Fruit fly (Drosophila melanogaster) whole organism, embryonic: Measurements from ENCODE around the gene TotA.
A peak's percentile ranks its signal among the peaks of the same experiment; 100 is the strongest.

ENCODE experiments used
- Abd-B ChIP-seq: fragments of 200-800 bp; sonication (Bioruptor generic); optimal IDR thresholded peaks from 2 replicates; lab custom pipeline; 2018; ENCODE audit warnings: missing biosample characterization, mild to moderate bottlenecking, missing genetic modification characterization, moderate library complexity
- Adf1 ChIP-seq: fragments of 200-800 bp; sonication (Bioruptor generic); IDR thresholded peaks from 2 replicates; pipeline ENCODE4 v1.3.6; 2022; ENCODE audit warnings: missing biosample characterization, missing genetic modification characterization
- B-H2 ChIP-seq: fragments of 200-800 bp; sonication (Bioruptor generic); optimal IDR thresholded peaks from 2 replicates; lab custom pipeline; 2018; ENCODE audit warnings: missing biosample characterization, mild to moderate bottlenecking, missing genetic modification characterization
- BEAF-32 ChIP-seq: fragments of 200-800 bp; sonication (Bioruptor generic); optimal IDR thresholded peaks from 3 replicates; lab custom pipeline; 2017; ENCODE audit warnings: missing biosample characterization, missing genetic modification characterization, mild to moderate bottlenecking, moderate library complexity, missing genetic modification reagents
- BtbVII ChIP-seq: fragments of 200-800 bp; sonication (Bioruptor generic); optimal IDR thresholded peaks from 3 replicates; lab custom pipeline; 2017; ENCODE audit warnings: missing biosample characterization, mild to moderate bottlenecking, missing genetic modification characterization
- CG10147 ChIP-seq: fragments of 200-800 bp; sonication (Bioruptor generic); optimal IDR thresholded peaks from 2 replicates; lab custom pipeline; 2019; ENCODE audit warnings: missing biosample characterization, mild to moderate bottlenecking, missing genetic modification characterization, moderate library complexity
- CG10321 ChIP-seq: fragments of 200-800 bp; sonication (Bioruptor generic); IDR thresholded peaks from 2 replicates; pipeline ENCODE4 v1.3.6; 2022; ENCODE audit warnings: missing biosample characterization, missing genetic modification characterization
- CG11247 ChIP-seq: fragments of 200-800 bp; sonication (Bioruptor generic); IDR thresholded peaks from 2 replicates; pipeline ENCODE4 v1.3.6; 2022; ENCODE audit warnings: missing biosample characterization, missing genetic modification characterization
- CG12104 ChIP-seq: fragments of 200-800 bp; sonication (Bioruptor generic); optimal IDR thresholded peaks from 3 replicates; lab custom pipeline; 2016; ENCODE audit warnings: missing biosample characterization, missing genetic modification characterization
- CG12155 ChIP-seq: fragments of 200-800 bp; sonication (Bioruptor generic); optimal IDR thresholded peaks from 3 replicates; lab custom pipeline; 2016; ENCODE audit warnings: missing biosample characterization, missing genetic modification characterization
- CG13424 ChIP-seq: fragments of 200-800 bp; sonication (Bioruptor generic); optimal IDR thresholded peaks from 2 replicates; lab custom pipeline; 2019; ENCODE audit warnings: missing biosample characterization, mild to moderate bottlenecking, missing genetic modification characterization, moderate library complexity
- CG14860 ChIP-seq: fragments of 200-800 bp; sonication (Bioruptor generic); IDR thresholded peaks from 3 replicates; pipeline ENCODE4 v1.3.6; 2022; ENCODE audit warnings: missing biosample characterization, missing genetic modification characterization; ENCODE audit not compliant: partially characterized antibody
- CG15514 ChIP-seq: fragments of 200-800 bp; sonication (Bioruptor generic); optimal IDR thresholded peaks from 3 replicates; lab custom pipeline; 2017; ENCODE audit warnings: missing biosample characterization, missing genetic modification characterization, mild to moderate bottlenecking, moderate library complexity, missing genetic modification reagents
- CG1603 ChIP-seq: fragments of 200-800 bp; sonication (Bioruptor generic); optimal IDR thresholded peaks from 2 replicates; lab custom pipeline; 2019; ENCODE audit warnings: missing biosample characterization, mild to moderate bottlenecking, missing genetic modification characterization, moderate library complexity
- CG17568 ChIP-seq: fragments of 200-800 bp; sonication (Bioruptor generic); optimal IDR thresholded peaks from 2 replicates; lab custom pipeline; 2018; ENCODE audit warnings: missing biosample characterization, mild to moderate bottlenecking, missing genetic modification characterization, moderate library complexity
- CG18476 ChIP-seq: fragments of 200-800 bp; sonication (Bioruptor generic); optimal IDR thresholded peaks from 2 replicates; lab custom pipeline; 2016; ENCODE audit warnings: missing biosample characterization, mild to moderate bottlenecking, missing genetic modification characterization
- CG2712 ChIP-seq: fragments of 200-800 bp; optimal IDR thresholded peaks from 3 replicates; lab custom pipeline; 2019; ENCODE audit warnings: missing biosample characterization, mild to moderate bottlenecking, missing genetic modification characterization, moderate library complexity
- CG2889 ChIP-seq: fragments of 200-800 bp; sonication (Bioruptor generic); IDR thresholded peaks from 3 replicates; pipeline ENCODE4 v1.3.6; 2022; ENCODE audit warnings: missing biosample characterization, missing genetic modification characterization
- CG30020 ChIP-seq: fragments of 200-800 bp; optimal IDR thresholded peaks from 2 replicates; lab custom pipeline; 2019; ENCODE audit warnings: missing biosample characterization, mild to moderate bottlenecking, missing genetic modification characterization, moderate library complexity
- CG3847 ChIP-seq: fragments of 200-800 bp; sonication (Bioruptor generic); IDR thresholded peaks from 2 replicates; pipeline ENCODE4 v1.3.6; 2022; ENCODE audit warnings: missing biosample characterization, missing genetic modification characterization
- CG4854 ChIP-seq: fragments of 200-800 bp; sonication (Bioruptor generic); optimal IDR thresholded peaks from 2 replicates; lab custom pipeline; 2016; ENCODE audit warnings: missing biosample characterization, missing genetic modification characterization, inconsistent platforms
- CG6813 ChIP-seq: fragments of 200-800 bp; sonication (Bioruptor generic); optimal IDR thresholded peaks from 2 replicates; lab custom pipeline; 2017; ENCODE audit warnings: missing biosample characterization, missing genetic modification characterization, mild to moderate bottlenecking, moderate library complexity, missing genetic modification reagents
- CG9215 ChIP-seq: fragments of 200-800 bp; sonication (Bioruptor generic); IDR thresholded peaks from 2 replicates; pipeline ENCODE4 v1.3.6; 2022; ENCODE audit warnings: missing biosample characterization, missing genetic modification characterization
- Dbx ChIP-seq: fragments of 200-800 bp; sonication (Bioruptor generic); IDR thresholded peaks from 3 replicates; pipeline ENCODE4 v1.3.6; 2022; ENCODE audit warnings: missing biosample characterization, missing genetic modification characterization
- Dek ChIP-seq: fragments of 200-800 bp; sonication (Bioruptor generic); optimal IDR thresholded peaks from 3 replicates; lab custom pipeline; 2019; ENCODE audit warnings: missing biosample characterization, mild to moderate bottlenecking, missing genetic modification characterization, moderate library complexity
- Dll ChIP-seq: fragments of 200-800 bp; sonication (Bioruptor generic); IDR thresholded peaks from 4 replicates; pipeline ENCODE4 v1.3.6; 2022; ENCODE audit warnings: missing biosample characterization, missing genetic modification characterization; ENCODE audit not compliant: partially characterized antibody
- Dp ChIP-seq: fragments of 200-800 bp; sonication (Bioruptor generic); optimal IDR thresholded peaks from 2 replicates; lab custom pipeline; 2018; ENCODE audit warnings: missing biosample characterization, mild to moderate bottlenecking, missing genetic modification characterization, moderate library complexity
- Hand ChIP-seq: fragments of 200-800 bp; sonication (Bioruptor generic); optimal IDR thresholded peaks from 2 replicates; lab custom pipeline; 2017; ENCODE audit warnings: mild to moderate bottlenecking, missing biosample characterization, missing genetic modification reagents, missing genetic modification characterization
- Hmx ChIP-seq: fragments of 200-800 bp; sonication (Bioruptor generic); optimal IDR thresholded peaks from 2 replicates; lab custom pipeline; 2016; ENCODE audit warnings: missing biosample characterization, missing genetic modification characterization
- Hr3 ChIP-seq: fragments of 200-800 bp; sonication (Bioruptor generic); optimal IDR thresholded peaks from 3 replicates; lab custom pipeline; 2016; ENCODE audit warnings: missing biosample characterization, missing genetic modification characterization
- Lhr ChIP-seq: fragments of 200-800 bp; sonication (Bioruptor generic); optimal IDR thresholded peaks from 3 replicates; lab custom pipeline; 2017; ENCODE audit warnings: mild to moderate bottlenecking, missing biosample characterization, missing genetic modification reagents, missing genetic modification characterization
- Mrtf ChIP-seq: fragments of 200-800 bp; sonication (Bioruptor generic); IDR thresholded peaks from 3 replicates; pipeline ENCODE4 v1.3.6; 2022; ENCODE audit warnings: missing biosample characterization, missing genetic modification characterization
- NC2β ChIP-seq: fragments of 200-800 bp; sonication (Bioruptor generic); optimal IDR thresholded peaks from 2 replicates; lab custom pipeline; 2016; ENCODE audit warnings: missing biosample characterization, missing genetic modification characterization
- Sin3A ChIP-seq: fragments of >200 bp; optimal IDR thresholded peaks from 2 replicates; lab custom pipeline; 2018
- Spps ChIP-seq: fragments of 200-800 bp; sonication (Bioruptor generic); optimal IDR thresholded peaks from 2 replicates; lab custom pipeline; 2018; ENCODE audit warnings: missing biosample characterization, mild to moderate bottlenecking, missing genetic modification characterization
- Stat92E ChIP-seq, 3 experiments: fragments of >200 bp in 2 of 3; fragments of 200-800 bp in 1 of 3; sonication (Bioruptor generic) in 1 of 3; optimal IDR thresholded peaks; 2 replicates each; lab custom pipeline; 2017 to 2019; ENCODE audit warnings: missing biosample characterization in 3 of 3, missing genetic modification characterization in 3 of 3, mild to moderate bottlenecking in 1 of 3, moderate library complexity in 1 of 3
- Xbp1 ChIP-seq: fragments of 200-800 bp; sonication (Bioruptor generic); optimal IDR thresholded peaks from 3 replicates; lab custom pipeline; 2016; ENCODE audit warnings: missing biosample characterization, mild to moderate bottlenecking, missing genetic modification characterization
- crp ChIP-seq, 2 experiments: fragments of 200-800 bp; sonication (Bioruptor generic); optimal IDR thresholded peaks; 2 replicates in 1 of 2; 3 replicates in 1 of 2; lab custom pipeline; 2017; ENCODE audit warnings: missing biosample characterization in 2 of 2, missing genetic modification characterization in 2 of 2, mild to moderate bottlenecking in 1 of 2, moderate library complexity in 1 of 2
- eyg ChIP-seq: fragments of 200-800 bp; sonication (Bioruptor generic); optimal IDR thresholded peaks from 3 replicates; lab custom pipeline; 2016; ENCODE audit warnings: missing biosample characterization, missing genetic modification characterization
- inv ChIP-seq: fragments of 200-800 bp; sonication (Bioruptor generic); IDR thresholded peaks from 2 replicates; pipeline ENCODE4 v1.3.6; 2022; ENCODE audit warnings: missing biosample characterization, missing genetic modification characterization; ENCODE audit not compliant: partially characterized antibody
- nau ChIP-seq: fragments of 200-800 bp; sonication (Bioruptor generic); optimal IDR thresholded peaks from 3 replicates; lab custom pipeline; 2017; ENCODE audit warnings: missing biosample characterization, mild to moderate bottlenecking, missing genetic modification characterization, missing genetic modification reagents
- oc ChIP-seq: fragments of 200-800 bp; sonication (Bioruptor generic); optimal IDR thresholded peaks from 2 replicates; lab custom pipeline; 2018; ENCODE audit warnings: missing biosample characterization, mild to moderate bottlenecking, missing genetic modification characterization, moderate library complexity
- pzg ChIP-seq: fragments of 200-800 bp; sonication (Bioruptor generic); optimal IDR thresholded peaks from 3 replicates; lab custom pipeline; 2018; ENCODE audit warnings: missing biosample characterization, mild to moderate bottlenecking, missing genetic modification characterization, moderate library complexity
- repo ChIP-seq: fragments of 200-800 bp; sonication (Bioruptor generic); optimal IDR thresholded peaks from 2 replicates; lab custom pipeline; 2016; ENCODE audit warnings: missing biosample characterization, missing genetic modification characterization
- sens-2 ChIP-seq: fragments of 200-800 bp; sonication (Bioruptor generic); IDR thresholded peaks from 2 replicates; pipeline ENCODE4 v1.3.6; 2022; ENCODE audit warnings: missing biosample characterization, missing genetic modification characterization
- slp2 ChIP-seq: fragments of 200-800 bp; sonication (Bioruptor generic); optimal IDR thresholded peaks from 2 replicates; lab custom pipeline; 2016; ENCODE audit warnings: missing biosample characterization, missing genetic modification characterization
- sob ChIP-seq: fragments of 200-800 bp; sonication (Bioruptor generic); IDR thresholded peaks from 2 replicates; pipeline ENCODE4 v1.3.6; 2022; ENCODE audit warnings: missing biosample characterization, missing genetic modification characterization
- unpg ChIP-seq: fragments of 200-800 bp; sonication (Bioruptor generic); optimal IDR thresholded peaks from 3 replicates; lab custom pipeline; 2018; ENCODE audit warnings: missing biosample characterization, mild to moderate bottlenecking, missing genetic modification characterization, moderate library complexity
- vvl ChIP-seq: fragments of 200-800 bp; sonication (Bioruptor generic); IDR thresholded peaks from 2 replicates; pipeline ENCODE4 v1.3.6; 2022; ENCODE audit warnings: missing biosample characterization, missing genetic modification characterization

Gene TotA

dm6 chr3R:20830153-20830695 is 40.6 kb upstream of the TotA start, which contains the start of gene Adss (continued):
- TF ChIP-seq oc (tag; lab: Kevin White, UChicago) = no peak
- TF ChIP-seq CG10321 (GFP tag; lab: Robert Waterston, UW) = no peak
- peak; percentile 21 for TF ChIP-seq BEAF-32 (GFP tag; lab: Kevin White, UChicago)
- no peak for TF ChIP-seq Dll
- TF ChIP-seq CG12155 = peak; percentile 7
- no peak for TF ChIP-seq Spps (tag; lab: Kevin White, UChicago)
- TF ChIP-seq Hand = peak; percentile 47
- peak; percentile 13 for TF ChIP-seq Dek (tag; lab: Kevin White, UChicago)
- no peak for TF ChIP-seq CG18476 (GFP tag; lab: Kevin White, UChicago)
- TF ChIP-seq CG30020 (tag; lab: Kevin White, UChicago) = no peak
- TF ChIP-seq CG11247 (GFP tag; lab: Robert Waterston, UW) = peak; percentile 30; the same call in 1 of the 2 replicates
- TF ChIP-seq CG14860 (GFP tag; lab: Robert Waterston, UW) = no peak
- no peak for TF ChIP-seq CG4854 (GFP tag; lab: Kevin White, UChicago)
- TF ChIP-seq Dp (GFP tag; lab: Kevin White, UChicago) = peak; percentile 22
- peak; percentile 43 for TF ChIP-seq CG1603 (tag; lab: Kevin White, UChicago)
- TF ChIP-seq Dbx = peak; percentile 77; the same call in 2 of the 3 replicates
- TF ChIP-seq NC2β (GFP tag; lab: Kevin White, UChicago) = peak; percentile 42
- peak in 1 of 2 experiments; percentile 64 for TF ChIP-seq crp (GFP tag; optimal IDR thresholded peaks at IDR 0.05; lab: Kevin White, UChicago)
- no peak for TF ChIP-seq CG17568 (GFP tag; lab: Kevin White, UChicago)
- no peak for TF ChIP-seq sens-2 (GFP tag; lab: Robert Waterston, UW)
- no peak for TF ChIP-seq CG6813 (GFP tag; lab: Kevin White, UChicago)
- TF ChIP-seq Xbp1 (GFP tag; lab: Kevin White, UChicago) = peak; percentile 29
- no peak for TF ChIP-seq nau (GFP tag; lab: Kevin White, UChicago)
- TF ChIP-seq CG2889 = 0 out of 3 replicates have a peak, but pooled peaks have one; percentile 40
- TF ChIP-seq vvl (GFP tag; lab: Robert Waterston, UW) = peak; percentile 41; the same call in 1 of the 2 replicates
- TF ChIP-seq repo = peak; percentile 7
- no peak for TF ChIP-seq slp2 (GFP tag; lab: Kevin White, UChicago)
- no peak; the same call in 2 of the 3 replicates for TF ChIP-seq Mrtf (GFP tag; lab: Robert Waterston, UW)
- TF ChIP-seq CG13424 (tag; lab: Kevin White, UChicago) = no peak
- peak; percentile 34 for TF ChIP-seq Adf1 (GFP tag; lab: Robert Waterston, UW)
- TF ChIP-seq BtbVII (GFP tag; lab: Kevin White, UChicago) = peak; percentile 43
- no peak for TF ChIP-seq CG10147 (GFP tag; lab: Kevin White, UChicago)
- TF ChIP-seq CG9215 (GFP tag; lab: Robert Waterston, UW) = no peak
- peak; percentile 90 for TF ChIP-seq pzg
- TF ChIP-seq Sin3A (lab: Kevin White, UChicago) = no peak
- TF ChIP-seq Hr3 (GFP tag; lab: Kevin White, UChicago) = no peak
- TF ChIP-seq unpg (GFP tag; lab: Kevin White, UChicago) = peak; percentile 30
- peak; percentile 11; the same call in 1 of the 2 replicates for TF ChIP-seq inv (GFP tag; lab: Robert Waterston, UW)
- peak; percentile 56; the same call in 1 of the 2 replicates for TF ChIP-seq sob (GFP tag; lab: Robert Waterston, UW)
- peak; percentile 66 for TF ChIP-seq CG15514 (GFP tag; lab: Kevin White, UChicago)
- TF ChIP-seq Abd-B (GFP tag; lab: Kevin White, UChicago) = peak; percentile 47
- TF ChIP-seq CG2712 = peak; percentile 40
- peak; percentile 36; the same call in 1 of the 2 replicates for TF ChIP-seq CG3847 (GFP tag; lab: Robert Waterston, UW)
- peak; percentile 34 for TF ChIP-seq B-H2 (GFP tag; lab: Kevin White, UChicago)
- peak in 1 of 3 experiments; percentile 43 for TF ChIP-seq Stat92E (GFP tag; optimal IDR thresholded peaks at IDR 0.05; lab: Kevin White, UChicago)
- no peak for TF ChIP-seq Hmx (GFP tag; lab: Kevin White, UChicago)
- peak; percentile 52 for TF ChIP-seq Lhr (GFP tag; lab: Kevin White, UChicago)
- TF ChIP-seq eyg = peak; percentile 2
- TF ChIP-seq CG12104 (GFP tag; lab: Kevin White, UChicago) = no peak
